Worm (Caenorhabditis elegans) whole organism, L1 larva: ENCODE data around the gene pnn-1.

ENCODE experiments used
- ama-1 ChIP-seq: fragments of 150-350 bp; optimal IDR thresholded peaks from 2 replicates; lab custom pipeline; 2014
- dpl-1 ChIP-seq, 3 experiments: fragments of 150-350 bp in 2 of 3; sonication (generic microtip) in 1 of 3; optimal IDR thresholded peaks; 2 replicates each; lab custom pipeline; 2014 to 2017; ENCODE audit warnings: missing biosample characterization in 3 of 3, missing genetic modification characterization in 3 of 3, missing genetic modification reagents in 3 of 3
- fkh-10 ChIP-seq: sonication (generic microtip); optimal IDR thresholded peaks from 2 replicates; lab custom pipeline; 2017; ENCODE audit warnings: missing biosample characterization, missing genetic modification reagents, missing genetic modification characterization
- pqm-1 ChIP-seq: sonication (generic microtip); optimal IDR thresholded peaks from 3 replicates; lab custom pipeline; 2017; ENCODE audit warnings: missing biosample characterization, missing genetic modification characterization
- tbx-2 ChIP-seq: sonication (generic microtip); optimal IDR thresholded peaks from 2 replicates; lab custom pipeline; 2016; ENCODE audit warnings: missing genetic modification characterization, missing compliant biosample characterization
- unc-62 ChIP-seq: fragments of 150-350 bp; optimal IDR thresholded peaks from 2 replicates; lab custom pipeline; 2014; ENCODE audit warnings: missing biosample characterization, missing genetic modification reagents, missing genetic modification characterization
- vab-15 ChIP-seq: sonication (generic microtip); optimal IDR thresholded peaks from 2 replicates; lab custom pipeline; 2017; ENCODE audit warnings: missing genotype, mild to moderate bottlenecking, missing genetic modification characterization, missing compliant biosample characterization

DNA sequence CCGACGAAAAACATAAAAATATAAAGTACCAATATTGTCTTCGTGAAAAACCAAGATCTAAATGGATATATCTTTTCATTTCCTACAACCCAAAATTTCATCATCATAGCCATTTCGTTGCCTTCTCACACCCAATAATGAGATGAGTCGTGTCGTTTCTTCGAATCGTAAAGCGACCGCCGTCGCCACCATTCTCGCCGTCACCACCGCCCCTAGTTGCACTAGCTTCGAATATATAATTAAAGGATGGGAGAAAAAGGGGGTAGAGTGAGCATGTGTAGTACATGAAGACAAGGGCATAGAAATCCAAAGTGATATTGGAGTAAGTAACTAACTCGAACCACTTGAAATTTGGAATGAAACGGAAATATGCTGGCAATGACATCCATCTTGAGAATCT is 51.4 kb downstream of the pnn-1 start:
- TF ChIP-seq tbx-2 (tag; lab: Kevin White, UChicago) (no peak), dpl-1 (GFP tag; optimal IDR thresholded peaks at IDR 0.05; lab: Kevin White, UChicago) (no peak), pqm-1 (no peak), unc-62 (no peak), ama-1 (lab: Kevin White, UChicago) (no peak), fkh-10 (GFP tag; lab: Kevin White, UChicago) (no peak), vab-15 (tag; lab: Kevin White, UChicago) (no peak)
